Worm (Caenorhabditis elegans) whole organism, young adult: ENCODE measurements around the gene clec-153.

Experiments
- C17E4.6 ChIP-seq: fragments of 200-800 bp; sonication (Bioruptor generic); IDR thresholded peaks from 2 replicates; pipeline ENCODE4 v1.3.6; 2022; ENCODE audit warnings: missing genetic modification reagents, missing genetic modification characterization, missing compliant biosample characterization
- Y79H2A.3 ChIP-seq: fragments of 200-800 bp; sonication (Bioruptor generic); conservative IDR thresholded peaks from 2 replicates; pipeline ENCODE4 v1.3.6; 2022; ENCODE audit warnings: missing genetic modification reagents, missing genetic modification characterization, missing compliant biosample characterization
- ama-1 ChIP-seq, 3 experiments: fragments of 150-350 bp in 1 of 3; sonication (generic microtip) in 2 of 3; optimal IDR thresholded peaks; 2 replicates each; lab custom pipeline; 2014 to 2018; ENCODE audit warnings: missing biosample characterization in 2 of 3, missing genetic modification characterization in 2 of 3, missing genetic modification reagents in 2 of 3
- nhr-80 ChIP-seq: sonication (generic microtip); optimal IDR thresholded peaks from 2 replicates; lab custom pipeline; 2016; ENCODE audit warnings: missing genetic modification characterization, missing compliant biosample characterization
- snpc-1.1 ChIP-seq: sonication (generic microtip); optimal IDR thresholded peaks from 2 replicates; lab custom pipeline; 2017; ENCODE audit warnings: missing genetic modification characterization, mild to moderate bottlenecking, missing compliant biosample characterization, antibody characterized with exemption, moderate library complexity, missing genotype, missing genetic modification reagents; ENCODE audit not compliant: insufficient read depth

DNA sequence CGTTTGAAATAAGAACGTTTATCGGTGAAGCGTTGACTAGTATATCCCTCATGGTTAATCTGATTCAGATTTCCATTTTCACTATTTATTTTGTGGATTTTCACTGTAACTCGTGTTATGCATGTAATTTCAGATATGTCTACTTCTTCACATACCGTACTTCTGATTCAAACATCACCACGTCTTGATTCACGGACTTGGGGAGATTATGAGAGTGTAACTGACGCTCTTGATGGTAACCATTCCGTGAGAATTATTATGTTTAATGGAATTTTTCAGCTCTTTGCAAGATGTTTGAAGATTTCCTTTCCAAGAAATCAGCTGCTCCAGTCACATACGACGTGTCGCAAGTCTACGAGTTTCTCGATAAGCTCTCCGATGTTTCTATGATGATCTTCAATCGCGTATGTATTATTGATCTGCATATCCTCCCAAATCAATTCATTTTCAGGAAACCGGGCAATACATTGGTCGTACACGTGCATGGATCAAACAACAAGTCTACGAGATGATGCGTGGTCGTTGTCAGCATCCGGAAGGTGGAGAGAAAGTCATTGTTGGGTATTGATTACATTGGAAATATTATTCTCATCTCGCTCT is 41.8 kb upstream of the clec-153 start, which contains the start of gene erh-2:
- TF ChIP-seq ama-1 (optimal IDR thresholded peaks at IDR 0.05; lab: Kevin White, UChicago), result no peak
- no peak for TF ChIP-seq ama-1 (GFP tag; optimal IDR thresholded peaks at IDR 0.05; lab: Kevin White, UChicago)
- no peak for TF ChIP-seq nhr-80
- TF ChIP-seq C17E4.6 (GFP tag; lab: Robert Waterston, UW), result no peak
- TF ChIP-seq Y79H2A.3 (GFP tag; lab: Robert Waterston, UW), result no peak
- TF ChIP-seq snpc-1.1 (tag; lab: Kevin White, UChicago), result no peak
